Worm (Caenorhabditis elegans): Measurements from ENCODE around the gene K02D10.1.

ce11 chrIII:8762016-8762415 is 7.3 kb upstream of the K02D10.1 start:
- TF ChIP-seq fos-1 (tag; optimal IDR thresholded peaks at IDR 0.05) = no peak
- no peak for TF ChIP-seq hif-1 (tag; optimal IDR thresholded peaks at IDR 0.05)
- no peak for TF ChIP-seq ceh-44 (GFP tag; IDR thresholded peaks at IDR 0.05)
- no peak for TF ChIP-seq T20F7.1 (GFP tag; optimal IDR thresholded peaks at IDR 0.05)
- no peak for TF ChIP-seq unc-39 (tag; optimal IDR thresholded peaks at IDR 0.05)
